Fruit fly (Drosophila melanogaster) whole organism, embryonic: ENCODE results near the gene Use1.
A peak's percentile ranks its signal among the peaks of the same experiment; 100 is the strongest.

ENCODE experiments used
- Atf3 ChIP-seq: fragments of 200-800 bp; sonication (Bioruptor generic); optimal IDR thresholded peaks from 3 replicates; lab custom pipeline; 2016; ENCODE audit warnings: missing biosample characterization, missing genetic modification characterization
- CG1024 ChIP-seq: fragments of 200-800 bp; sonication (Bioruptor generic); IDR thresholded peaks from 2 replicates; pipeline ENCODE4 v1.3.6; 2022; ENCODE audit warnings: missing biosample characterization, missing genetic modification characterization
- CG10462 ChIP-seq: fragments of 200-800 bp; sonication (Bioruptor generic); optimal IDR thresholded peaks from 2 replicates; lab custom pipeline; 2016; ENCODE audit warnings: missing biosample characterization, missing genetic modification characterization
- CG10543 ChIP-seq: fragments of 200-800 bp; sonication (Bioruptor generic); optimal IDR thresholded peaks from 3 replicates; lab custom pipeline; 2017; ENCODE audit warnings: missing biosample characterization, mild to moderate bottlenecking, missing genetic modification characterization, moderate library complexity
- CG10654 ChIP-seq: fragments of 200-800 bp; sonication (Bioruptor generic); optimal IDR thresholded peaks from 2 replicates; lab custom pipeline; 2016; ENCODE audit warnings: missing biosample characterization, missing genetic modification characterization
- CG12155 ChIP-seq: fragments of 200-800 bp; sonication (Bioruptor generic); optimal IDR thresholded peaks from 3 replicates; lab custom pipeline; 2016; ENCODE audit warnings: missing biosample characterization, missing genetic modification characterization
- CG12236 ChIP-seq: fragments of 200-800 bp; sonication (Bioruptor generic); optimal IDR thresholded peaks from 2 replicates; lab custom pipeline; 2016; ENCODE audit warnings: missing biosample characterization, missing genetic modification characterization
- CG15601 ChIP-seq: fragments of 200-800 bp; sonication (Bioruptor generic); optimal IDR thresholded peaks from 3 replicates; lab custom pipeline; 2019; ENCODE audit warnings: missing biosample characterization, mild to moderate bottlenecking, missing genetic modification characterization, moderate library complexity
- CG16813 ChIP-seq: fragments of 200-800 bp; sonication (Bioruptor generic); IDR thresholded peaks from 3 replicates; pipeline ENCODE4 v1.3.6; 2022; ENCODE audit warnings: missing biosample characterization, missing genetic modification characterization; ENCODE audit not compliant: partially characterized antibody
- CG16815 ChIP-seq: fragments of 200-800 bp; sonication (Bioruptor generic); optimal IDR thresholded peaks from 3 replicates; lab custom pipeline; 2017; ENCODE audit warnings: missing biosample characterization, mild to moderate bottlenecking, missing genetic modification characterization
- CG18476 ChIP-seq: fragments of 200-800 bp; sonication (Bioruptor generic); optimal IDR thresholded peaks from 2 replicates; lab custom pipeline; 2016; ENCODE audit warnings: missing biosample characterization, mild to moderate bottlenecking, missing genetic modification characterization
- CG18619 ChIP-seq: fragments of 200-800 bp; sonication (Bioruptor generic); optimal IDR thresholded peaks from 3 replicates; lab custom pipeline; 2017; ENCODE audit warnings: missing biosample characterization, mild to moderate bottlenecking, missing genetic modification characterization
- CG32767 ChIP-seq: fragments of 200-800 bp; sonication (Bioruptor generic); IDR thresholded peaks from 2 replicates; pipeline ENCODE4 v1.3.6; 2022; ENCODE audit warnings: missing biosample characterization, missing genetic modification characterization
- CG34224 ChIP-seq: fragments of 200-800 bp; sonication (Bioruptor generic); IDR thresholded peaks from 3 replicates; pipeline ENCODE4 v1.3.6; 2022; ENCODE audit warnings: missing biosample characterization, missing genetic modification characterization; ENCODE audit not compliant: partially characterized antibody
- CG3847 ChIP-seq: fragments of 200-800 bp; sonication (Bioruptor generic); IDR thresholded peaks from 2 replicates; pipeline ENCODE4 v1.3.6; 2022; ENCODE audit warnings: missing biosample characterization, missing genetic modification characterization
- CG43689 ChIP-seq: fragments of 200-800 bp; sonication (Bioruptor generic); IDR thresholded peaks from 2 replicates; pipeline ENCODE4 v1.3.6; 2022; ENCODE audit warnings: missing biosample characterization, missing genetic modification characterization
- CG7271 ChIP-seq: fragments of 200-800 bp; sonication (Bioruptor generic); optimal IDR thresholded peaks from 2 replicates; lab custom pipeline; 2018; ENCODE audit warnings: missing biosample characterization, mild to moderate bottlenecking, missing genetic modification characterization, moderate library complexity
- CG7928 ChIP-seq: fragments of 200-800 bp; sonication (Bioruptor generic); optimal IDR thresholded peaks from 2 replicates; lab custom pipeline; 2017; ENCODE audit warnings: missing biosample characterization, mild to moderate bottlenecking, missing genetic modification characterization
- CG9727 ChIP-seq: fragments of 200-800 bp; sonication (Bioruptor generic); optimal IDR thresholded peaks from 3 replicates; lab custom pipeline; 2017; ENCODE audit warnings: missing biosample characterization, mild to moderate bottlenecking, missing genetic modification characterization
- D19A ChIP-seq: fragments of 200-800 bp; optimal IDR thresholded peaks from 3 replicates; lab custom pipeline; 2019; ENCODE audit warnings: missing biosample characterization, mild to moderate bottlenecking, missing genetic modification characterization, moderate library complexity
- E2f1 ChIP-seq: fragments of 200-800 bp; sonication (Bioruptor generic); IDR thresholded peaks from 2 replicates; pipeline ENCODE4 v1.3.6; 2022; ENCODE audit warnings: missing biosample characterization, missing genetic modification characterization
- Ets65A ChIP-seq: fragments of 200-800 bp; sonication (Bioruptor generic); peaks from one replicate; lab custom pipeline; 2016; ENCODE audit warnings: missing biosample characterization, missing genetic modification characterization
- Ets97D ChIP-seq: fragments of 200-800 bp; sonication (Bioruptor generic); optimal IDR thresholded peaks from 3 replicates; lab custom pipeline; 2016; ENCODE audit warnings: missing biosample characterization, missing genetic modification characterization
- HLH3B ChIP-seq: fragments of 200-800 bp; sonication (Bioruptor generic); IDR thresholded peaks from 2 replicates; pipeline ENCODE4 v1.3.6; 2022; ENCODE audit warnings: missing biosample characterization, missing genetic modification characterization
- HmgZ ChIP-seq: fragments of 200-800 bp; sonication (Bioruptor generic); optimal IDR thresholded peaks from 2 replicates; lab custom pipeline; 2018; ENCODE audit warnings: missing biosample characterization, mild to moderate bottlenecking, missing genetic modification characterization
- MESR4 ChIP-seq: fragments of 200-800 bp; sonication (Bioruptor generic); optimal IDR thresholded peaks from 2 replicates; lab custom pipeline; 2018; ENCODE audit warnings: missing biosample characterization, mild to moderate bottlenecking, missing genetic modification characterization, moderate library complexity
- Meics ChIP-seq: fragments of 200-800 bp; sonication (Bioruptor generic); optimal IDR thresholded peaks from 2 replicates; lab custom pipeline; 2017; ENCODE audit warnings: missing biosample characterization, mild to moderate bottlenecking, missing genetic modification characterization
- Oli ChIP-seq: fragments of 200-800 bp; sonication (Bioruptor generic); optimal IDR thresholded peaks from 2 replicates; lab custom pipeline; 2018; ENCODE audit warnings: missing biosample characterization, mild to moderate bottlenecking, missing genetic modification characterization, moderate library complexity
- Side ChIP-seq: fragments of 200-800 bp; sonication (Bioruptor generic); optimal IDR thresholded peaks from 2 replicates; lab custom pipeline; 2016; ENCODE audit warnings: missing biosample characterization, missing genetic modification characterization
- TFAM ChIP-seq: fragments of 200-800 bp; sonication (Bioruptor generic); optimal IDR thresholded peaks from 2 replicates; lab custom pipeline; 2017; ENCODE audit warnings: missing biosample characterization, missing genetic modification characterization, inconsistent platforms
- cad ChIP-seq: fragments of >200 bp; optimal IDR thresholded peaks from 2 replicates; lab custom pipeline; 2017; ENCODE audit warnings: missing biosample characterization, missing genetic modification characterization
- emc ChIP-seq: fragments of 200-800 bp; sonication (Bioruptor generic); optimal IDR thresholded peaks from 2 replicates; lab custom pipeline; 2016; ENCODE audit warnings: missing biosample characterization, missing genetic modification characterization
- en ChIP-seq: fragments of 200-800 bp; sonication (Bioruptor generic); optimal IDR thresholded peaks from 2 replicates; lab custom pipeline; 2016; ENCODE audit warnings: missing biosample characterization, missing genetic modification characterization
- ewg ChIP-seq: fragments of 200-800 bp; sonication (Bioruptor generic); optimal IDR thresholded peaks from 3 replicates; lab custom pipeline; 2017; ENCODE audit warnings: mild to moderate bottlenecking, missing biosample characterization, missing genetic modification reagents, missing genetic modification characterization
- fd3F ChIP-seq: fragments of 200-800 bp; sonication (Bioruptor generic); optimal IDR thresholded peaks from 2 replicates; lab custom pipeline; 2018; ENCODE audit warnings: missing biosample characterization, mild to moderate bottlenecking, missing genetic modification characterization, moderate library complexity
- insv ChIP-seq, 2 experiments: fragments of 200-800 bp; sonication (Bioruptor generic); optimal IDR thresholded peaks; 3 replicates each; lab custom pipeline; 2016 to 2018; ENCODE audit warnings: missing biosample characterization in 2 of 2, missing genetic modification characterization in 2 of 2
- lmd ChIP-seq: fragments of 200-800 bp; sonication (Bioruptor generic); IDR thresholded peaks from 2 replicates; pipeline ENCODE4 v1.3.6; 2022; ENCODE audit warnings: missing biosample characterization, missing genetic modification characterization
- lov ChIP-seq, 2 experiments: fragments of 200-800 bp in 1 of 2; fragments of >200 bp in 1 of 2; sonication (Bioruptor generic) in 1 of 2; IDR thresholded peaks in 1 of 2; optimal IDR thresholded peaks in 1 of 2; 2 replicates in 1 of 2; 3 replicates in 1 of 2; pipeline versions ENCODE4 v1.3.6 to Lab custom; 2017 to 2022; ENCODE audit warnings: missing biosample characterization in 1 of 2, missing genetic modification characterization in 1 of 2
- luna ChIP-seq: fragments of 200-800 bp; sonication (Bioruptor generic); optimal IDR thresholded peaks from 2 replicates; lab custom pipeline; 2016; ENCODE audit warnings: missing biosample characterization, missing genetic modification characterization
- maf-S ChIP-seq: fragments of 200-800 bp; sonication (Bioruptor generic); optimal IDR thresholded peaks from 2 replicates; lab custom pipeline; 2016; ENCODE audit warnings: missing biosample characterization, missing genetic modification characterization
- p53 ChIP-seq: fragments of 200-800 bp; sonication (Bioruptor generic); optimal IDR thresholded peaks from 2 replicates; lab custom pipeline; 2016; ENCODE audit warnings: missing biosample characterization, missing genetic modification characterization
- ro ChIP-seq: fragments of 200-800 bp; sonication (Bioruptor generic); IDR thresholded peaks from 2 replicates; pipeline ENCODE4 v1.3.6; 2022; ENCODE audit warnings: missing biosample characterization, missing genetic modification characterization
- row ChIP-seq: fragments of 200-800 bp; sonication (Bioruptor generic); IDR thresholded peaks from 3 replicates; pipeline ENCODE4 v1.3.6; 2022; ENCODE audit warnings: missing biosample characterization, missing genetic modification characterization
- sens ChIP-seq: fragments of 200-800 bp; sonication (Bioruptor generic); peaks from one replicate; lab custom pipeline; 2016; ENCODE audit warnings: missing biosample characterization, missing genetic modification characterization
- ssp ChIP-seq: fragments of 200-800 bp; sonication (Bioruptor generic); IDR thresholded peaks from 2 replicates; pipeline ENCODE4 v1.3.6; 2022; ENCODE audit warnings: missing biosample characterization, missing genetic modification characterization
- ttk ChIP-seq: fragments of 200-800 bp; sonication (Bioruptor generic); IDR thresholded peaks from 2 replicates; pipeline ENCODE4 v2.1.2; 2022; ENCODE audit warnings: missing biosample characterization, missing genetic modification characterization
- twi ChIP-seq: fragments of 200-800 bp; optimal IDR thresholded peaks from 2 replicates; lab custom pipeline; 2019; ENCODE audit warnings: missing biosample characterization, mild to moderate bottlenecking, missing genetic modification characterization, moderate library complexity
- yki ChIP-seq: fragments of >200 bp; optimal IDR thresholded peaks from 3 replicates; lab custom pipeline; 2018
- zf30C ChIP-seq: fragments of 200-800 bp; sonication (Bioruptor generic); optimal IDR thresholded peaks from 3 replicates; lab custom pipeline; 2018; ENCODE audit warnings: missing biosample characterization, mild to moderate bottlenecking, missing genetic modification characterization
- zfh1 ChIP-seq: fragments of 200-800 bp; sonication (Bioruptor generic); IDR thresholded peaks from 3 replicates; pipeline ENCODE4 v1.3.6; 2022; ENCODE audit warnings: missing biosample characterization, missing genetic modification characterization

Gene Use1

dm6 chr3L:9127690-9128458 is 9.1 kb downstream of the Use1 start (continued):
- TF ChIP-seq zf30C (GFP tag; lab: Kevin White, UChicago): peak; percentile 59
- peak; percentile 52 for TF ChIP-seq sens (GFP tag; lab: Kevin White, UChicago)
- no peak for TF ChIP-seq TFAM
- peak; percentile 32 for TF ChIP-seq HmgZ (tag; lab: Kevin White, UChicago)
- peak; percentile 63 for TF ChIP-seq Oli (tag; lab: Kevin White, UChicago)
- TF ChIP-seq CG34224: no peak
- TF ChIP-seq CG12236 (GFP tag; lab: Kevin White, UChicago): peak; percentile 4
- TF ChIP-seq MESR4 (GFP tag; lab: Kevin White, UChicago): no peak
- TF ChIP-seq insv (GFP tag; optimal IDR thresholded peaks at IDR 0.05; lab: Kevin White, UChicago): no peak
- no peak for TF ChIP-seq CG12155
- TF ChIP-seq fd3F (GFP tag; lab: Kevin White, UChicago): peak; percentile 13
- TF ChIP-seq CG7271 (tag; lab: Kevin White, UChicago): no peak
- TF ChIP-seq CG1024: no peak
- TF ChIP-seq D19A (tag; lab: Kevin White, UChicago): peak; percentile 50
- TF ChIP-seq emc (GFP tag; lab: Kevin White, UChicago): peak; percentile 48
- peak; percentile 63 for TF ChIP-seq Meics
- no peak for TF ChIP-seq CG7928
- TF ChIP-seq Atf3 (GFP tag; lab: Kevin White, UChicago): peak; percentile 18
- 0 out of 2 replicates have a peak, but pooled peaks have one; percentile 21 for TF ChIP-seq CG3847 (GFP tag; lab: Robert Waterston, UW)
- TF ChIP-seq p53 (GFP tag; lab: Kevin White, UChicago): peak; percentile 27
- peak; percentile 23 for TF ChIP-seq Ets97D (GFP tag; lab: Kevin White, UChicago)
- peak; percentile 15 for TF ChIP-seq ewg
- TF ChIP-seq CG10462 (GFP tag; lab: Kevin White, UChicago): no peak
- TF ChIP-seq HLH3B (GFP tag; lab: Robert Waterston, UW): peak; percentile 29; the same call in 1 of the 2 replicates
- TF ChIP-seq lmd (GFP tag; lab: Robert Waterston, UW): peak; percentile 46
- TF ChIP-seq luna (GFP tag; lab: Kevin White, UChicago): peak; percentile 66
- TF ChIP-seq Ets65A (GFP tag; lab: Kevin White, UChicago): peak; percentile 79
- peak; percentile 31 for TF ChIP-seq twi
- TF ChIP-seq ttk: no peak
- peak; percentile 28 for TF ChIP-seq en
- no peak for TF ChIP-seq CG16813 (GFP tag; lab: Robert Waterston, UW)
- TF ChIP-seq CG10654 (GFP tag; lab: Kevin White, UChicago): peak; percentile 37
- peak; percentile 38; the same call in 1 of the 2 replicates for TF ChIP-seq E2f1 (GFP tag; lab: Robert Waterston, UW)
- peak; percentile 47; the same call in 1 of the 3 replicates for TF ChIP-seq zfh1 (GFP tag; lab: Robert Waterston, UW)
- no peak for TF ChIP-seq lov (optimal IDR thresholded peaks at IDR 0.05; lab: Kevin White, UChicago)
- no peak for TF ChIP-seq lov (GFP tag; IDR thresholded peaks at IDR 0.05; lab: Robert Waterston, UW)
- no peak for TF ChIP-seq ssp (GFP tag; lab: Robert Waterston, UW)
- TF ChIP-seq Side (GFP tag; lab: Kevin White, UChicago): peak; percentile 53
- TF ChIP-seq maf-S (GFP tag; lab: Kevin White, UChicago): peak; percentile 20
- peak; percentile 5 for TF ChIP-seq CG18476 (GFP tag; lab: Kevin White, UChicago)
- TF ChIP-seq CG15601 (tag; lab: Kevin White, UChicago): no peak
- TF ChIP-seq CG32767: no peak
- TF ChIP-seq CG43689 (GFP tag; lab: Robert Waterston, UW): no peak
- TF ChIP-seq CG16815 (GFP tag; lab: Kevin White, UChicago): peak; percentile 32
- TF ChIP-seq ro (GFP tag; lab: Robert Waterston, UW): no peak
- TF ChIP-seq CG9727 (GFP tag; lab: Kevin White, UChicago): peak; percentile 63
- no peak for TF ChIP-seq cad (GFP tag; lab: Kevin White, UChicago)
- peak; percentile 36 for TF ChIP-seq yki
- no peak for TF ChIP-seq CG10543 (GFP tag; lab: Kevin White, UChicago)
- peak; percentile 62 for TF ChIP-seq row (GFP tag; lab: Robert Waterston, UW)
- TF ChIP-seq CG18619: peak; percentile 58
